Worm (Caenorhabditis elegans): ENCODE measurements around the gene rbc-1.

rbc-1 gene

ce11 chrX:14589051-14589736 lies 22.0 kb upstream of the rbc-1 start, which contains the start of the genes C44H4.4 and tap-1 (continued):
- TF ChIP-seq snpc-4 (GFP tag; optimal IDR thresholded peaks at IDR 0.05) (no peak), snpc-4 (tag; optimal IDR thresholded peaks at IDR 0.05) (no peak), madf-8 (GFP tag; conservative IDR thresholded peaks at IDR 0.05) (no peak), nhr-80 (tag; optimal IDR thresholded peaks at IDR 0.05) (peak; percentile 89), mxl-1 (tag; optimal IDR thresholded peaks at IDR 0.05) (no peak)

- no peak for TF ChIP-seq Y67H2A.10 (GFP tag; conservative IDR thresholded peaks at IDR 0.05)
- TF ChIP-seq akir-1 (GFP tag; optimal IDR thresholded peaks at IDR 0.05), result no peak
- TF ChIP-seq rcor-1 (GFP tag; IDR thresholded peaks at IDR 0.05), result no peak
These were observed 18.0 kb upstream of the rbc-1 start for ce11 chrX:14593206-14593605.

ce11 chrX:14594825-14595224 lies 16.3 kb upstream of the rbc-1 start, which contains the start of gene C44H4.8:
Gene C44H4.8, plus strand, starts transcription at chrX:14595125.
- no peak for TF ChIP-seq ceh-79 (tag; optimal IDR thresholded peaks at IDR 0.05)
- TF ChIP-seq attf-3 (GFP tag; conservative IDR thresholded peaks at IDR 0.05), result no peak

ce11 chrX:14599245-14599644 lies 11.9 kb upstream of the rbc-1 start, which contains the start of gene C44H4.6:
Gene C44H4.6, minus strand, starts transcription at chrX:14599345.
- TF ChIP-seq madf-10 (tag; optimal IDR thresholded peaks at IDR 0.05), result no peak
- TF ChIP-seq let-526 (GFP tag; IDR thresholded peaks at IDR 0.05), result no peak
- TF ChIP-seq T26A5.8 (tag; optimal IDR thresholded peaks at IDR 0.05), result no peak

ce11 chrX:14602676-14603075 lies 8.5 kb upstream of the rbc-1 start, which contains the start of gene eor-2:
Gene eor-2, plus strand, starts transcription at chrX:14603017.
- no peak for TF ChIP-seq mxl-1 (tag; optimal IDR thresholded peaks at IDR 0.05)
- peak; percentile 2 for TF ChIP-seq ztf-26 (tag; optimal IDR thresholded peaks at IDR 0.05)
- TF ChIP-seq gei-17 (GFP tag; optimal IDR thresholded peaks at IDR 0.05), result peak; percentile 41
- peak; percentile 32 for TF ChIP-seq pha-4 (tag; optimal IDR thresholded peaks at IDR 0.05)
- no peak for TF ChIP-seq Y95B8A.8 (GFP tag; IDR thresholded peaks at IDR 0.05)
- peak; percentile 31 for TF ChIP-seq ZK185.1 (tag; optimal IDR thresholded peaks at IDR 0.05; ENCODE audit: poor library complexity, severe bottlenecking)
- TF ChIP-seq mcd-1 (GFP tag; IDR thresholded peaks at IDR 0.05), result 0 out of 2 replicates have a peak, but pooled peaks have one; percentile 27
- TF ChIP-seq akir-1 (GFP tag; optimal IDR thresholded peaks at IDR 0.05), result peak; percentile 8
- TF ChIP-seq let-607 (tag; optimal IDR thresholded peaks at IDR 0.05), result peak in 1 of 2 experiments; percentile 47
- TF ChIP-seq somi-1 (GFP tag; optimal IDR thresholded peaks at IDR 0.05), result peak; percentile 9
- TF ChIP-seq B0019.2 (GFP tag; conservative IDR thresholded peaks at IDR 0.05), result no peak
- 0 out of 2 replicates have a peak, but pooled peaks have one; percentile 33 for TF ChIP-seq rcor-1 (GFP tag; IDR thresholded peaks at IDR 0.05)
- no peak for TF ChIP-seq F39B2.1 (GFP tag; IDR thresholded peaks at IDR 0.05)
- peak; percentile 10 for TF ChIP-seq atf-7 (tag; optimal IDR thresholded peaks at IDR 0.05)
- TF ChIP-seq ztf-28 (GFP tag; IDR thresholded peaks at IDR 0.05), result no peak
- no peak for TF ChIP-seq nhr-90 (tag; optimal IDR thresholded peaks at IDR 0.05)
- no peak for TF ChIP-seq tbp1 (GFP tag; optimal IDR thresholded peaks at IDR 0.05)
- TF ChIP-seq lir-1 (GFP tag; conservative IDR thresholded peaks at IDR 0.05), result peak; percentile 47
- peak; percentile 92 for TF ChIP-seq nhr-80 (tag; optimal IDR thresholded peaks at IDR 0.05)
- TF ChIP-seq ceh-27 (GFP tag; optimal IDR thresholded peaks at IDR 0.05), result peak; percentile 69
- peak; percentile 60 for TF ChIP-seq madf-10 (tag; optimal IDR thresholded peaks at IDR 0.05)
- TF ChIP-seq snpc-4 (GFP tag; optimal IDR thresholded peaks at IDR 0.05), result peak; percentile 17
- TF ChIP-seq snpc-4 (tag; optimal IDR thresholded peaks at IDR 0.05), result peak; percentile 70 to 86 (median 72)
- peak; percentile 51; the same call in 1 of the 2 replicates for TF ChIP-seq hmg-1.2 (GFP tag; IDR thresholded peaks at IDR 0.05)
- TF ChIP-seq egrh-3 (GFP tag; IDR thresholded peaks at IDR 0.05), result peak; percentile 61
- TF ChIP-seq dpl-1 (GFP tag; optimal IDR thresholded peaks at IDR 0.05), result peak; percentile 1
- no peak for TF ChIP-seq attf-3 (GFP tag; conservative IDR thresholded peaks at IDR 0.05)
- peak; percentile 58 for TF ChIP-seq lin-40 (tag; optimal IDR thresholded peaks at IDR 0.05)
- peak; percentile 61 for TF ChIP-seq ets-4 (GFP tag; optimal IDR thresholded peaks at IDR 0.05)
- TF ChIP-seq K11D2.4 (GFP tag; IDR thresholded peaks at IDR 0.05), result 0 out of 2 replicates have a peak, but pooled peaks have one; percentile 17
- peak; percentile 74 for TF ChIP-seq attf-5 (GFP tag; optimal IDR thresholded peaks at IDR 0.05)
- peak; percentile 15 for TF ChIP-seq F23B12.7 (tag; optimal IDR thresholded peaks at IDR 0.05; ENCODE audit: insufficient read depth)
- peak; percentile 5 for TF ChIP-seq snpc-1.3 (tag; optimal IDR thresholded peaks at IDR 0.05; ENCODE audit: insufficient read depth)

All from whole organism, young adult.